Worm (Caenorhabditis elegans) whole organism, mixed stage, embryonic: ENCODE data around the gene orc-2.

Experiments used
- elt-1 ChIP-seq: sonication (generic microtip); optimal IDR thresholded peaks from 2 replicates; lab custom pipeline; 2017; ENCODE audit warnings: missing genetic modification characterization, mild to moderate bottlenecking, missing compliant biosample characterization, antibody characterized with exemption, moderate library complexity, borderline replicate concordance; ENCODE audit not compliant: insufficient read depth
- nhr-12 ChIP-seq: fragments of 150-350 bp; optimal IDR thresholded peaks from 2 replicates; lab custom pipeline; 2014; ENCODE audit warnings: missing biosample characterization, missing genetic modification characterization
- nhr-237 ChIP-seq: fragments of 150-350 bp; optimal IDR thresholded peaks from 2 replicates; lab custom pipeline; 2014; ENCODE audit warnings: missing biosample characterization, missing genetic modification characterization
- nhr-76 ChIP-seq: sonication (generic microtip); optimal IDR thresholded peaks from 2 replicates; lab custom pipeline; 2017; ENCODE audit warnings: missing biosample characterization, missing genetic modification characterization
- tbx-8 ChIP-seq: fragments of 200-800 bp; sonication (Bioruptor generic); optimal IDR thresholded peaks from 2 replicates; lab custom pipeline; 2018; ENCODE audit warnings: mild to moderate bottlenecking, missing genetic modification characterization, moderate library complexity, missing compliant biosample characterization
- unc-39 ChIP-seq: fragments of 150-350 bp; optimal IDR thresholded peaks from 2 replicates; lab custom pipeline; 2014; ENCODE audit warnings: missing biosample characterization, missing genetic modification characterization
- unc-62 ChIP-seq: fragments of 150-350 bp; optimal IDR thresholded peaks from 2 replicates; lab custom pipeline; 2014; ENCODE audit warnings: missing biosample characterization, missing genetic modification reagents, missing genetic modification characterization

ce11 chrII:10862749-10863656, 10.7 kb upstream of the orc-2 start:
- TF ChIP-seq nhr-76 (tag; lab: Kevin White, UChicago): no peak
- no peak for TF ChIP-seq nhr-237 (tag; lab: Kevin White, UChicago)
- no peak for TF ChIP-seq elt-1 (tag; lab: Kevin White, UChicago)
- no peak for TF ChIP-seq unc-39 (tag; lab: Kevin White, UChicago)
- no peak for TF ChIP-seq nhr-12 (tag; lab: Kevin White, UChicago)
- no peak for TF ChIP-seq unc-62 (GFP tag; lab: Kevin White, UChicago)
- TF ChIP-seq tbx-8 (GFP tag; lab: Kevin White, UChicago): no peak
